Worm (Caenorhabditis elegans) whole organism, midembryonic: ENCODE data around the gene gstk-1.

Experiments used
- T22C8.4 ChIP-seq: fragments of 200-800 bp; sonication (Bioruptor generic); IDR thresholded peaks from 2 replicates; pipeline ENCODE4 v1.3.6; 2022; ENCODE audit warnings: missing genetic modification characterization, missing compliant biosample characterization
- cog-1 ChIP-seq: sonication (generic microtip); optimal IDR thresholded peaks from 2 replicates; lab custom pipeline; 2016; ENCODE audit warnings: missing genetic modification characterization, missing compliant biosample characterization
- flt-1 ChIP-seq: fragments of 200-800 bp; sonication (Bioruptor generic); IDR thresholded peaks from 2 replicates; pipeline ENCODE4 v1.3.6; 2022; ENCODE audit warnings: missing genetic modification characterization, missing compliant biosample characterization
- klf-2 ChIP-seq: fragments of 200-800 bp; sonication (Bioruptor generic); conservative IDR thresholded peaks from 2 replicates; pipeline ENCODE4 v1.3.6; 2022; ENCODE audit warnings: missing genetic modification reagents, missing genetic modification characterization, missing compliant biosample characterization
- med-1 ChIP-seq: sonication (generic microtip); optimal IDR thresholded peaks from 2 replicates; lab custom pipeline; 2017; ENCODE audit warnings: missing genetic modification characterization, mild to moderate bottlenecking, missing compliant biosample characterization, antibody characterized with exemption, missing genetic modification reagents; ENCODE audit not compliant: insufficient read depth
- ref-1 ChIP-seq: fragments of 200-800 bp; sonication (Bioruptor generic); conservative IDR thresholded peaks from 2 replicates; pipeline ENCODE4 v1.3.6; 2022; ENCODE audit warnings: missing genetic modification reagents, missing genetic modification characterization, missing compliant biosample characterization
- tab-1 ChIP-seq: fragments of 200-800 bp; sonication (Bioruptor generic); IDR thresholded peaks from 2 replicates; pipeline ENCODE4 v1.3.6; 2022; ENCODE audit warnings: missing genetic modification characterization, missing compliant biosample characterization
- ztf-23 ChIP-seq: fragments of 200-800 bp; sonication (Bioruptor generic); IDR thresholded peaks from 2 replicates; pipeline ENCODE4 v1.3.6; 2022; ENCODE audit warnings: missing genetic modification reagents, missing genetic modification characterization, missing compliant biosample characterization
- ztf-29 ChIP-seq: fragments of 200-800 bp; sonication (Bioruptor generic); IDR thresholded peaks from 2 replicates; pipeline ENCODE4 v1.3.6; 2022; ENCODE audit warnings: missing genetic modification reagents, missing genetic modification characterization, missing compliant biosample characterization

The gstk-1 gene

ce11 chrII:9660379-9660778 lies 3.9 kb downstream of the gstk-1 start, which contains the start of gene ZK1320.3:
TSS of gene ZK1320.3 (minus strand) at chrII:9660419.
- TF ChIP-seq T22C8.4 (GFP tag; lab: Robert Waterston, UW) (no peak), tab-1 (GFP tag; lab: Robert Waterston, UW) (no peak), flt-1 (GFP tag; lab: Robert Waterston, UW) (no peak), cog-1 (tag; lab: Kevin White, UChicago) (no peak), ztf-23 (GFP tag; lab: Robert Waterston, UW) (no peak), klf-2 (GFP tag; lab: Robert Waterston, UW) (no peak), med-1 (no peak), ztf-29 (no peak), ref-1 (GFP tag; lab: Robert Waterston, UW) (no peak)

ce11 chrII:9662160-9662559 lies 5.7 kb downstream of the gstk-1 start:
- TF ChIP-seq med-1, result no peak
- no peak for TF ChIP-seq T22C8.4 (GFP tag; lab: Robert Waterston, UW)
- no peak for TF ChIP-seq cog-1 (tag; lab: Kevin White, UChicago)
- no peak for TF ChIP-seq ref-1 (GFP tag; lab: Robert Waterston, UW)
- no peak for TF ChIP-seq tab-1 (GFP tag; lab: Robert Waterston, UW)
- TF ChIP-seq ztf-29, result no peak
- no peak for TF ChIP-seq flt-1 (GFP tag; lab: Robert Waterston, UW)
- TF ChIP-seq klf-2 (GFP tag; lab: Robert Waterston, UW), result no peak
- no peak for TF ChIP-seq ztf-23 (GFP tag; lab: Robert Waterston, UW)

- no peak for TF ChIP-seq ref-1 (GFP tag; lab: Robert Waterston, UW)
- no peak for TF ChIP-seq klf-2 (GFP tag; lab: Robert Waterston, UW)
- TF ChIP-seq tab-1 (GFP tag; lab: Robert Waterston, UW), result no peak
- no peak for TF ChIP-seq med-1
- TF ChIP-seq T22C8.4 (GFP tag; lab: Robert Waterston, UW), result no peak
- no peak for TF ChIP-seq ztf-29
- no peak for TF ChIP-seq cog-1 (tag; lab: Kevin White, UChicago)
- TF ChIP-seq ztf-23 (GFP tag; lab: Robert Waterston, UW), result no peak
- TF ChIP-seq flt-1 (GFP tag; lab: Robert Waterston, UW), result no peak
These were observed 6.3 kb downstream of the gstk-1 start, which contains the start of gene cyp-13A10 for ce11 chrII:9662797-9663196. TSS of gene cyp-13A10 (minus strand) at chrII:9662884.

ce11 chrII:9665577-9665976 lies 9.1 kb downstream of the gstk-1 start, which contains the start of gene ZK1320.5:
TSS of gene ZK1320.5 (minus strand) at chrII:9665677.
- TF ChIP-seq klf-2 (GFP tag; lab: Robert Waterston, UW), result no peak
- no peak for TF ChIP-seq flt-1 (GFP tag; lab: Robert Waterston, UW)
- no peak for TF ChIP-seq T22C8.4 (GFP tag; lab: Robert Waterston, UW)

- TF ChIP-seq cog-1 (tag; lab: Kevin White, UChicago), result no peak
- no peak for TF ChIP-seq ref-1 (GFP tag; lab: Robert Waterston, UW)
- TF ChIP-seq tab-1 (GFP tag; lab: Robert Waterston, UW), result no peak
- no peak for TF ChIP-seq med-1
- TF ChIP-seq flt-1 (GFP tag; lab: Robert Waterston, UW), result no peak
- no peak for TF ChIP-seq ztf-29
- TF ChIP-seq T22C8.4 (GFP tag; lab: Robert Waterston, UW), result no peak
- no peak for TF ChIP-seq klf-2 (GFP tag; lab: Robert Waterston, UW)
- no peak for TF ChIP-seq ztf-23 (GFP tag; lab: Robert Waterston, UW)
These were observed 10.9 kb downstream of the gstk-1 start, which contains the start of gene ZK1320.11 for ce11 chrII:9667382-9667781. TSS of gene ZK1320.11 (plus strand) at chrII:9667624.

- TF ChIP-seq klf-2 (GFP tag; lab: Robert Waterston, UW) (no peak), T22C8.4 (GFP tag; lab: Robert Waterston, UW) (0 out of 2 replicates have a peak, but pooled peaks have one; percentile 23)
These were observed 12.5 kb downstream of the gstk-1 start, which contains the start of gene taf-8 for ce11 chrII:9668959-9669358. TSS of gene taf-8 (plus strand) at chrII:9669318.

- TF ChIP-seq flt-1 (GFP tag; lab: Robert Waterston, UW) (no peak), ztf-29 (no peak), klf-2 (GFP tag; lab: Robert Waterston, UW) (no peak), cog-1 (tag; lab: Kevin White, UChicago) (no peak), tab-1 (GFP tag; lab: Robert Waterston, UW) (no peak), ztf-23 (GFP tag; lab: Robert Waterston, UW) (no peak), ref-1 (GFP tag; lab: Robert Waterston, UW) (no peak), med-1 (no peak)
These were observed 14.8 kb downstream of the gstk-1 start, which contains the start of gene ZK1320.7 for ce11 chrII:9671308-9671707. TSS of gene ZK1320.7 (plus strand) at chrII:9671608.

ce11 chrII:9674678-9675077 lies 18.2 kb downstream of the gstk-1 start, which contains the start of gene arc-1:
TSS of gene arc-1 (plus strand) at chrII:9674978.
- TF ChIP-seq klf-2 (GFP tag; lab: Robert Waterston, UW), result no peak
- no peak for TF ChIP-seq ref-1 (GFP tag; lab: Robert Waterston, UW)
- TF ChIP-seq ztf-29, result no peak
- no peak for TF ChIP-seq T22C8.4 (GFP tag; lab: Robert Waterston, UW)
- TF ChIP-seq tab-1 (GFP tag; lab: Robert Waterston, UW), result no peak
- TF ChIP-seq cog-1 (tag; lab: Kevin White, UChicago), result no peak
- TF ChIP-seq med-1, result no peak
- TF ChIP-seq ztf-23 (GFP tag; lab: Robert Waterston, UW), result no peak
- no peak for TF ChIP-seq flt-1 (GFP tag; lab: Robert Waterston, UW)

ce11 chrII:9677470-9677869 lies 21.0 kb downstream of the gstk-1 start:
- TF ChIP-seq med-1 (no peak), ztf-23 (GFP tag; lab: Robert Waterston, UW) (no peak), cog-1 (tag; lab: Kevin White, UChicago) (no peak), ztf-29 (no peak), T22C8.4 (GFP tag; lab: Robert Waterston, UW) (no peak), tab-1 (GFP tag; lab: Robert Waterston, UW) (no peak), ref-1 (GFP tag; lab: Robert Waterston, UW) (no peak), flt-1 (GFP tag; lab: Robert Waterston, UW) (no peak)

ce11 chrII:9679842-9680241 lies 23.3 kb downstream of the gstk-1 start:
- TF ChIP-seq ztf-29, result no peak
- TF ChIP-seq flt-1 (GFP tag; lab: Robert Waterston, UW), result no peak
- no peak for TF ChIP-seq ztf-23 (GFP tag; lab: Robert Waterston, UW)
- TF ChIP-seq med-1, result no peak
- no peak for TF ChIP-seq klf-2 (GFP tag; lab: Robert Waterston, UW)
- TF ChIP-seq tab-1 (GFP tag; lab: Robert Waterston, UW), result no peak
- TF ChIP-seq ref-1 (GFP tag; lab: Robert Waterston, UW), result no peak
- TF ChIP-seq T22C8.4 (GFP tag; lab: Robert Waterston, UW), result no peak
- no peak for TF ChIP-seq cog-1 (tag; lab: Kevin White, UChicago)
